Fruit fly (Drosophila melanogaster) whole organism, embryonic: ENCODE results near the gene Notum.

Source experiments
- Adf1 ChIP-seq: fragments of 200-800 bp; sonication (Bioruptor generic); IDR thresholded peaks from 2 replicates; pipeline ENCODE4 v1.3.6; 2022; ENCODE audit warnings: missing biosample characterization, missing genetic modification characterization
- Atf6 ChIP-seq: fragments of 200-800 bp; sonication (Bioruptor generic); IDR thresholded peaks from 2 replicates; pipeline ENCODE4 v1.3.6; 2022; ENCODE audit warnings: missing biosample characterization, missing genetic modification characterization
- Bdp1 ChIP-seq: fragments of 200-800 bp; sonication (Bioruptor generic); optimal IDR thresholded peaks from 3 replicates; lab custom pipeline; 2016; ENCODE audit warnings: missing biosample characterization, missing genetic modification characterization
- CG11247 ChIP-seq: fragments of 200-800 bp; sonication (Bioruptor generic); IDR thresholded peaks from 2 replicates; pipeline ENCODE4 v1.3.6; 2022; ENCODE audit warnings: missing biosample characterization, missing genetic modification characterization
- CG11560 ChIP-seq: fragments of 200-800 bp; sonication (Bioruptor generic); IDR thresholded peaks from 3 replicates; pipeline ENCODE4 v1.3.6; 2022; ENCODE audit warnings: missing biosample characterization, missing genetic modification characterization
- CG11696 ChIP-seq: fragments of 200-800 bp; sonication (Bioruptor generic); IDR thresholded peaks from 2 replicates; pipeline ENCODE4 v1.3.6; 2022; ENCODE audit warnings: missing biosample characterization, missing genetic modification characterization
- CG12659 ChIP-seq: fragments of 200-800 bp; sonication (Bioruptor generic); optimal IDR thresholded peaks from 3 replicates; lab custom pipeline; 2017; ENCODE audit warnings: mild to moderate bottlenecking, missing biosample characterization, missing genetic modification reagents, missing genetic modification characterization
- CG12744 ChIP-seq: fragments of 200-800 bp; sonication (Bioruptor generic); optimal IDR thresholded peaks from 2 replicates; lab custom pipeline; 2016; ENCODE audit warnings: missing biosample characterization, missing genetic modification characterization
- CG13287 ChIP-seq: fragments of 200-800 bp; sonication (Bioruptor generic); IDR thresholded peaks from 2 replicates; pipeline ENCODE4 v1.3.6; 2022; ENCODE audit warnings: missing biosample characterization, missing genetic modification characterization; ENCODE audit not compliant: partially characterized antibody
- CG13624 ChIP-seq: fragments of 200-800 bp; sonication (Bioruptor generic); optimal IDR thresholded peaks from 2 replicates; lab custom pipeline; 2016; ENCODE audit warnings: missing biosample characterization, missing genetic modification characterization
- CG17829 ChIP-seq: fragments of 200-800 bp; optimal IDR thresholded peaks from 2 replicates; lab custom pipeline; 2019; ENCODE audit warnings: missing biosample characterization, mild to moderate bottlenecking, missing genetic modification characterization, moderate library complexity
- CG1792 ChIP-seq: fragments of 200-800 bp; sonication (Bioruptor generic); optimal IDR thresholded peaks from 2 replicates; lab custom pipeline; 2016; ENCODE audit warnings: missing biosample characterization, missing genetic modification characterization
- CG2120 ChIP-seq: fragments of 200-800 bp; sonication (Bioruptor generic); optimal IDR thresholded peaks from 3 replicates; lab custom pipeline; 2016; ENCODE audit warnings: missing biosample characterization, missing genetic modification characterization
- CG2889 ChIP-seq: fragments of 200-800 bp; sonication (Bioruptor generic); IDR thresholded peaks from 3 replicates; pipeline ENCODE4 v1.3.6; 2022; ENCODE audit warnings: missing biosample characterization, missing genetic modification characterization
- CG31388 ChIP-seq: fragments of 200-800 bp; sonication (Bioruptor generic); optimal IDR thresholded peaks from 2 replicates; lab custom pipeline; 2016; ENCODE audit warnings: missing biosample characterization, missing genetic modification characterization
- CG3407 ChIP-seq: fragments of 200-800 bp; sonication (Bioruptor generic); optimal IDR thresholded peaks from 2 replicates; lab custom pipeline; 2018; ENCODE audit warnings: missing biosample characterization, mild to moderate bottlenecking, missing genetic modification characterization
- CG3726 ChIP-seq: fragments of 200-800 bp; sonication (Bioruptor generic); IDR thresholded peaks from 3 replicates; pipeline ENCODE4, ENCODE4 v1.3.6; 2022; ENCODE audit warnings: missing biosample characterization, missing genetic modification characterization
- CG42726 ChIP-seq: fragments of 200-800 bp; sonication (Bioruptor generic); IDR thresholded peaks from 2 replicates; pipeline ENCODE4 v1.3.6; 2022; ENCODE audit warnings: missing biosample characterization, missing genetic modification characterization; ENCODE audit not compliant: partially characterized antibody
- CG4282 ChIP-seq: fragments of 200-800 bp; sonication (Bioruptor generic); optimal IDR thresholded peaks from 2 replicates; lab custom pipeline; 2016; ENCODE audit warnings: missing biosample characterization, missing genetic modification characterization
- CG6813 ChIP-seq: fragments of 200-800 bp; sonication (Bioruptor generic); optimal IDR thresholded peaks from 2 replicates; lab custom pipeline; 2017; ENCODE audit warnings: missing biosample characterization, missing genetic modification characterization, mild to moderate bottlenecking, moderate library complexity, missing genetic modification reagents
- CG9797 ChIP-seq: fragments of 200-800 bp; sonication (Bioruptor generic); optimal IDR thresholded peaks from 3 replicates; lab custom pipeline; 2018; ENCODE audit warnings: missing biosample characterization, mild to moderate bottlenecking, missing genetic modification characterization
- CrebB ChIP-seq: fragments of 200-800 bp; sonication (Bioruptor generic); optimal IDR thresholded peaks from 3 replicates; lab custom pipeline; 2018; ENCODE audit warnings: missing biosample characterization, mild to moderate bottlenecking, missing genetic modification characterization
- Dfd ChIP-seq, 2 experiments: fragments of >200 bp; optimal IDR thresholded peaks; 2 replicates each; lab custom pipeline; 2017; ENCODE audit warnings: missing biosample characterization in 2 of 2, missing genetic modification characterization in 2 of 2
- Dip2 ChIP-seq: fragments of 200-800 bp; sonication (Bioruptor generic); IDR thresholded peaks from 2 replicates; pipeline ENCODE4 v1.3.6; 2022; ENCODE audit warnings: missing biosample characterization, missing genetic modification characterization
- Fer2 ChIP-seq: fragments of 200-800 bp; sonication (Bioruptor generic); optimal IDR thresholded peaks from 2 replicates; lab custom pipeline; 2018; ENCODE audit warnings: missing biosample characterization, mild to moderate bottlenecking, missing genetic modification characterization, moderate library complexity
- Fer3 ChIP-seq: fragments of 200-800 bp; sonication (Bioruptor generic); optimal IDR thresholded peaks from 2 replicates; lab custom pipeline; 2018; ENCODE audit warnings: missing biosample characterization, mild to moderate bottlenecking, missing genetic modification characterization, moderate library complexity
- HmgZ ChIP-seq: fragments of 200-800 bp; sonication (Bioruptor generic); optimal IDR thresholded peaks from 2 replicates; lab custom pipeline; 2018; ENCODE audit warnings: missing biosample characterization, mild to moderate bottlenecking, missing genetic modification characterization
- Hmr ChIP-seq: fragments of 200-800 bp; sonication (Bioruptor generic); optimal IDR thresholded peaks from 3 replicates; lab custom pipeline; 2017; ENCODE audit warnings: mild to moderate bottlenecking, missing biosample characterization, missing genetic modification reagents, missing genetic modification characterization
- Hr3 ChIP-seq: fragments of 200-800 bp; sonication (Bioruptor generic); optimal IDR thresholded peaks from 3 replicates; lab custom pipeline; 2016; ENCODE audit warnings: missing biosample characterization, missing genetic modification characterization
- Lim3 ChIP-seq: fragments of 200-800 bp; sonication (Bioruptor generic); IDR thresholded peaks from 2 replicates; pipeline ENCODE4 v1.3.6; 2022; ENCODE audit warnings: missing biosample characterization, missing genetic modification characterization
- NFAT ChIP-seq: fragments of 200-800 bp; sonication (Bioruptor generic); IDR thresholded peaks from 2 replicates; pipeline ENCODE4 v1.3.6; 2022; ENCODE audit warnings: missing biosample characterization, missing genetic modification characterization
- Optix ChIP-seq: fragments of 200-800 bp; sonication (Bioruptor generic); IDR thresholded peaks from 3 replicates; pipeline ENCODE4 v1.3.6; 2022; ENCODE audit warnings: missing biosample characterization, missing genetic modification characterization
- ac ChIP-seq: fragments of 200-800 bp; sonication (Bioruptor generic); optimal IDR thresholded peaks from 3 replicates; lab custom pipeline; 2017; ENCODE audit warnings: missing biosample characterization, mild to moderate bottlenecking, missing genetic modification characterization
- corto ChIP-seq: fragments of 200-800 bp; sonication (Bioruptor generic); optimal IDR thresholded peaks from 2 replicates; lab custom pipeline; 2016; ENCODE audit warnings: missing biosample characterization, mild to moderate bottlenecking, missing genetic modification characterization, moderate library complexity
- da ChIP-seq: fragments of 200-800 bp; sonication (Bioruptor generic); optimal IDR thresholded peaks from 2 replicates; lab custom pipeline; 2016; ENCODE audit warnings: missing biosample characterization, missing genetic modification characterization
- dimm ChIP-seq: fragments of 200-800 bp; sonication (Bioruptor generic); IDR thresholded peaks from 2 replicates; pipeline ENCODE4 v1.3.6; 2022; ENCODE audit warnings: missing biosample characterization, missing genetic modification characterization
- dysf ChIP-seq: fragments of 200-800 bp; sonication (Bioruptor generic); IDR thresholded peaks from 3 replicates; pipeline ENCODE4 v1.3.6; 2022; ENCODE audit warnings: missing biosample characterization, missing genetic modification characterization
- jumu ChIP-seq: fragments of 200-800 bp; sonication (Bioruptor generic); optimal IDR thresholded peaks from 3 replicates; lab custom pipeline; 2016; ENCODE audit warnings: missing biosample characterization, missing genetic modification characterization
- lov ChIP-seq, 2 experiments: fragments of 200-800 bp in 1 of 2; fragments of >200 bp in 1 of 2; sonication (Bioruptor generic) in 1 of 2; IDR thresholded peaks in 1 of 2; optimal IDR thresholded peaks in 1 of 2; 2 replicates in 1 of 2; 3 replicates in 1 of 2; pipeline versions ENCODE4 v1.3.6 to Lab custom; 2017 to 2022; ENCODE audit warnings: missing biosample characterization in 1 of 2, missing genetic modification characterization in 1 of 2
- nau ChIP-seq: fragments of 200-800 bp; sonication (Bioruptor generic); optimal IDR thresholded peaks from 3 replicates; lab custom pipeline; 2017; ENCODE audit warnings: missing biosample characterization, mild to moderate bottlenecking, missing genetic modification characterization, missing genetic modification reagents
- nerfin-1 ChIP-seq: fragments of 200-800 bp; sonication (Bioruptor generic); optimal IDR thresholded peaks from 3 replicates; lab custom pipeline; 2019; ENCODE audit warnings: missing biosample characterization, mild to moderate bottlenecking, missing genetic modification characterization, moderate library complexity
- nom ChIP-seq: fragments of 200-800 bp; sonication (Bioruptor generic); optimal IDR thresholded peaks from 2 replicates; lab custom pipeline; 2017; ENCODE audit warnings: missing biosample characterization, missing genetic modification characterization, mild to moderate bottlenecking, moderate library complexity, missing genetic modification reagents
- org-1 ChIP-seq: fragments of 200-800 bp; sonication (Bioruptor generic); optimal IDR thresholded peaks from 2 replicates; lab custom pipeline; 2017; ENCODE audit warnings: missing biosample characterization, missing genetic modification characterization
- ranshi ChIP-seq: fragments of 200-800 bp; sonication (Bioruptor generic); IDR thresholded peaks from 2 replicates; pipeline ENCODE4 v1.3.6; 2022; ENCODE audit warnings: missing biosample characterization, missing genetic modification characterization
- repo ChIP-seq: fragments of 200-800 bp; sonication (Bioruptor generic); optimal IDR thresholded peaks from 2 replicates; lab custom pipeline; 2016; ENCODE audit warnings: missing biosample characterization, missing genetic modification characterization
- sens ChIP-seq: fragments of 200-800 bp; sonication (Bioruptor generic); peaks from one replicate; lab custom pipeline; 2016; ENCODE audit warnings: missing biosample characterization, missing genetic modification characterization
- sim ChIP-seq: fragments of 200-800 bp; sonication (Bioruptor generic); IDR thresholded peaks from 2 replicates; pipeline ENCODE4 v1.3.6; 2022; ENCODE audit warnings: missing biosample characterization, missing genetic modification characterization
- slbo ChIP-seq: fragments of 200-800 bp; sonication (Bioruptor generic); IDR thresholded peaks from 2 replicates; pipeline ENCODE4 v1.3.6; 2022; ENCODE audit warnings: missing biosample characterization, missing genetic modification characterization
- tgo ChIP-seq: fragments of 200-800 bp; sonication (Bioruptor generic); IDR thresholded peaks from 3 replicates; pipeline ENCODE4 v1.3.6; 2022; ENCODE audit warnings: missing biosample characterization, missing genetic modification characterization
- vnd ChIP-seq: fragments of 200-800 bp; sonication (Bioruptor generic); IDR thresholded peaks from 3 replicates; pipeline ENCODE4 v1.3.6; 2022; ENCODE audit warnings: missing biosample characterization, missing genetic modification characterization; ENCODE audit not compliant: partially characterized antibody

The Notum gene

DNA sequence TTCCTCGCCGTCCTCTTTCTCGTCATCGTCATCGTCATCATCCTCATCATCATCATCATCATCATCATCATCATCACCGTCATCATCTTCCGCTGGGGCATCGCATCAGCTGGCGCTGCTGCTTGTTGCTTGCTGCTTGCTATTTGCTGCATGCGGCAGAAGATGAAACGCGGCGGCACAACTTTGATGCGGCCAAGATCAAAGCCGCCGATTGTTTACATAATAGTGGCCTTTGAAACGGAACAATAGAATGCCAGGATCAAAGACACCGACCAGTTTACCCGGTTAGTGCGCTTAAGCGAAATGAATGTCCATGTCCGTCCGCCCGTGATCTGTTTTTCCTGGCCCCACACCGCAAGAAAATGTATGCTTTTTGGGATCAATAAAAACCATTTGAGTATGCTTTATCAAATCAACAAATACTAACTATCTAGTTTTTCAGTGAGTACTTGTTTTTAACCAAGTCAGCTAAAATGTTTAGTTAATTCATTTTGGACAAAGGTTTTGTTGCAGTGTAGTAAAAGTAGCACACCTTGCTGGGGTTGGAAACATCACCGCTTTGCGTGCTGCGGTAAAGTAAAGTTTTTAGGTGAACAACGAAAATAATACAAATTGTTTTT is 2.1 kb upstream of the Notum start (continued):
- TF ChIP-seq nerfin-1 (tag; lab: Kevin White, UChicago) (peak; percentile 47), Hr3 (GFP tag; lab: Kevin White, UChicago) (peak; percentile 21), CG31388 (no peak), lov (optimal IDR thresholded peaks at IDR 0.05; lab: Kevin White, UChicago) (no peak), lov (GFP tag; IDR thresholded peaks at IDR 0.05; lab: Robert Waterston, UW) (peak; percentile 73; the same call in 1 of the 3 replicates), CG2889 (GFP tag; lab: Robert Waterston, UW) (no peak), Fer2 (tag; lab: Kevin White, UChicago) (no peak), Hmr (GFP tag; lab: Kevin White, UChicago) (no peak), Optix (GFP tag; lab: Robert Waterston, UW) (no peak), CG3726 (GFP tag; lab: Robert Waterston, UW) (0 out of 3 replicates have a peak, but pooled peaks have one; percentile 8), CG12659 (GFP tag; lab: Kevin White, UChicago) (no peak), CG3407 (peak; percentile 14), CG42726 (GFP tag; lab: Robert Waterston, UW) (no peak), corto (GFP tag; lab: Kevin White, UChicago) (no peak), sim (GFP tag; lab: Robert Waterston, UW) (0 out of 2 replicates have a peak, but pooled peaks have one; percentile 63), vnd (GFP tag; lab: Robert Waterston, UW) (no peak), CG13287 (no peak), CG9797 (no peak), Dip2 (GFP tag; lab: Robert Waterston, UW) (no peak), CG11560 (no peak), tgo (GFP tag; lab: Robert Waterston, UW) (peak; percentile 40; the same call in 2 of the 3 replicates), dimm (no peak), dysf (GFP tag; lab: Robert Waterston, UW) (peak; percentile 36; the same call in 1 of the 3 replicates), Lim3 (GFP tag; lab: Robert Waterston, UW) (no peak), Adf1 (no peak), nau (GFP tag; lab: Kevin White, UChicago) (no peak), Dfd (GFP tag; optimal IDR thresholded peaks at IDR 0.05; lab: Kevin White, UChicago) (no peak), HmgZ (tag; lab: Kevin White, UChicago) (no peak), org-1 (peak; percentile 17), jumu (GFP tag; lab: Kevin White, UChicago) (peak; percentile 29), Bdp1 (peak; percentile 30), CG4282 (no peak), CG11696 (GFP tag; lab: Robert Waterston, UW) (no peak), NFAT (GFP tag; lab: Robert Waterston, UW) (no peak), ac (peak; percentile 69), slbo (GFP tag; lab: Robert Waterston, UW) (no peak), sens (GFP tag; lab: Kevin White, UChicago) (peak; percentile 93), Fer3 (tag; lab: Kevin White, UChicago) (no peak), CG11247 (GFP tag; lab: Robert Waterston, UW) (no peak), CG12744 (GFP tag; lab: Kevin White, UChicago) (no peak), ranshi (GFP tag; lab: Robert Waterston, UW) (no peak; the same call in 1 of the 2 replicates), CrebB (tag; lab: Kevin White, UChicago) (no peak), CG6813 (GFP tag; lab: Kevin White, UChicago) (peak; percentile 38), nom (no peak), CG17829 (tag; lab: Kevin White, UChicago) (peak; percentile 81), da (GFP tag; lab: Kevin White, UChicago) (peak; percentile 4), CG13624 (GFP tag; lab: Kevin White, UChicago) (no peak), CG2120 (GFP tag; lab: Kevin White, UChicago) (no peak), Atf6 (GFP tag; lab: Robert Waterston, UW) (no peak), CG1792 (no peak), repo (GFP tag; lab: Kevin White, UChicago) (no peak)
